In the genomic region with DNA sequence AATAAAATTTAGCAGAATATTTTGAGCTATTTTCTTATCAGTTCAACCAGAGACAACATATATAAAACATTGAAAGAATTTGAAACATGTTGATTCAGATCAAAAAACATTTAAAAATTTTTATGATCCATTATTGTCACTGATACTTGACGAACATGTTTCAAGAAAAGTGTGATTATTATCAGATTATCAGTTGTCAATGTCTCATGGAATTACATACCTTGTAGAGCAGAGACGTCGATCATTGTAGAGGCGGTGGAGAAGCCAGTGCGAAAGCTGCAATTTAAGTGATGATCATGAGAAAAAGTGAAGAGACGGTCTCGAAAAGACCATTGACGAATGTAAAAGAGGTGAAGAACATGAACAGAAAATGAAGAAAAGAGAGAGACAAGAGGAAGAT, we compare ENCODE assay signal across 5 worm cellular contexts.
TF ChIP-seq lines count a peak whose summit lies in the region.

Gene F52E1.9, minus strand, starts transcription at position 278 of the 400 bp plus-strand sequence.

TF ChIP-seq in whole organism, L1 larva, 84 proteins besides CTCF, POLR2A, EP300 and RAD21:
- TF ChIP-seq elt-2 (tag; optimal IDR thresholded peaks at IDR 0.05; lab: Kevin White, UChicago) (peak; percentile 68), unc-62 (GFP tag; optimal IDR thresholded peaks at IDR 0.05; lab: Kevin White, UChicago) (no peak)

TF ChIP-seq in whole organism, L2 larva, 48 proteins besides CTCF, POLR2A, EP300 and RAD21:
- TF ChIP-seq blmp-1 (tag; optimal IDR thresholded peaks at IDR 0.05; lab: Kevin White, UChicago; ENCODE audit: insufficient read depth): no peak
- TF ChIP-seq dmd-4 (tag; optimal IDR thresholded peaks at IDR 0.05; lab: Kevin White, UChicago): no peak
- TF ChIP-seq sma-9 (GFP tag; optimal IDR thresholded peaks at IDR 0.05; lab: Kevin White, UChicago): peak; percentile 17
- TF ChIP-seq sma-9 (tag; optimal IDR thresholded peaks at IDR 0.05; lab: Kevin White, UChicago): no peak
- TF ChIP-seq Y55F3AM.14 (GFP tag; optimal IDR thresholded peaks at IDR 0.05; lab: Kevin White, UChicago): no peak
- no peak for TF ChIP-seq mab-5 (tag; optimal IDR thresholded peaks at IDR 0.05; lab: Kevin White, UChicago)
- TF ChIP-seq fos-1 (tag; optimal IDR thresholded peaks at IDR 0.05; lab: Kevin White, UChicago): peak; percentile 60
- no peak for TF ChIP-seq ama-1 (optimal IDR thresholded peaks at IDR 0.05; lab: Kevin White, UChicago)
- TF ChIP-seq ceh-16 (tag; optimal IDR thresholded peaks at IDR 0.05; lab: Kevin White, UChicago): no peak
- no peak for TF ChIP-seq F13H6.1 (tag; optimal IDR thresholded peaks at IDR 0.05; lab: Kevin White, UChicago)
- no peak for TF ChIP-seq nhr-237 (tag; optimal IDR thresholded peaks at IDR 0.05; lab: Kevin White, UChicago)
- no peak for TF ChIP-seq mdl-1 (tag; optimal IDR thresholded peaks at IDR 0.05; lab: Kevin White, UChicago)
- no peak for TF ChIP-seq lin-13 (GFP tag; optimal IDR thresholded peaks at IDR 0.05; lab: Kevin White, UChicago)
- TF ChIP-seq gmeb-1 (tag; optimal IDR thresholded peaks at IDR 0.05; lab: Kevin White, UChicago): no peak

TF ChIP-seq in whole organism, L3 larva, 47 proteins besides CTCF, POLR2A, EP300 and RAD21:
- TF ChIP-seq elt-2 (tag; optimal IDR thresholded peaks at IDR 0.05; lab: Kevin White, UChicago) (peak; percentile 93), fkh-10 (GFP tag; optimal IDR thresholded peaks at IDR 0.05; lab: Kevin White, UChicago) (no peak), pqm-1 (tag; optimal IDR thresholded peaks at IDR 0.05; lab: Kevin White, UChicago) (peak; percentile 44), skn-1 (tag; optimal IDR thresholded peaks at IDR 0.05; lab: Kevin White, UChicago) (no peak), nfya-1 (tag; optimal IDR thresholded peaks at IDR 0.05; lab: Kevin White, UChicago; ENCODE audit: insufficient read depth) (no peak), mdl-1 (tag; optimal IDR thresholded peaks at IDR 0.05; lab: Kevin White, UChicago) (no peak), ama-1 (optimal IDR thresholded peaks at IDR 0.05; lab: Kevin White, UChicago) (no peak), lsy-12 (tag; optimal IDR thresholded peaks at IDR 0.05; lab: Kevin White, UChicago) (no peak), daf-12 (tag; optimal IDR thresholded peaks at IDR 0.05; lab: Kevin White, UChicago) (no peak), zag-1 (tag; optimal IDR thresholded peaks at IDR 0.05; lab: Kevin White, UChicago) (no peak)

TF ChIP-seq in whole organism, L4 larva, 104 proteins besides CTCF, POLR2A, EP300 and RAD21:
- no peak for TF ChIP-seq ceh-82 (tag; optimal IDR thresholded peaks at IDR 0.05; lab: Kevin White, UChicago)
- no peak for TF ChIP-seq daf-16 (GFP tag; optimal IDR thresholded peaks at IDR 0.05; lab: Kevin White, UChicago)
- TF ChIP-seq daf-16 (tag; optimal IDR thresholded peaks at IDR 0.05; lab: Kevin White, UChicago): peak; percentile 85
- 0 out of 2 replicates have a peak, but pooled peaks have one; percentile 44 for TF ChIP-seq lin-1 (GFP tag; IDR thresholded peaks at IDR 0.05; lab: Robert Waterston, UW)
- TF ChIP-seq egl-43 (GFP tag; IDR thresholded peaks at IDR 0.05; lab: Robert Waterston, UW): no peak
- TF ChIP-seq pqm-1 (tag; optimal IDR thresholded peaks at IDR 0.05; lab: Kevin White, UChicago): peak; percentile 86
- TF ChIP-seq php-3 (GFP tag; IDR thresholded peaks at IDR 0.05; lab: Robert Waterston, UW): peak; percentile 96
- no peak for TF ChIP-seq nhr-111 (GFP tag; optimal IDR thresholded peaks at IDR 0.05; lab: Kevin White, UChicago)
- peak in 1 of 2 experiments; percentile 25 for TF ChIP-seq mdl-1 (tag; optimal IDR thresholded peaks at IDR 0.05; lab: Kevin White, UChicago)
- TF ChIP-seq T20F7.1 (GFP tag; optimal IDR thresholded peaks at IDR 0.05; lab: Kevin White, UChicago): peak; percentile 26
- peak; percentile 0 for TF ChIP-seq nhr-102 (tag; optimal IDR thresholded peaks at IDR 0.05; lab: Kevin White, UChicago)
- TF ChIP-seq dve-1 (tag; optimal IDR thresholded peaks at IDR 0.05; lab: Kevin White, UChicago; ENCODE audit: insufficient read depth): peak; percentile 78
- no peak for TF ChIP-seq snpc-1.2 (GFP tag; IDR thresholded peaks at IDR 0.05; lab: Robert Waterston, UW)
- TF ChIP-seq hlh-11 (tag; optimal IDR thresholded peaks at IDR 0.05; lab: Kevin White, UChicago): peak; percentile 74
- peak; percentile 25 for TF ChIP-seq mep-1 (tag; optimal IDR thresholded peaks at IDR 0.05; lab: Kevin White, UChicago)
- TF ChIP-seq nhr-28 (tag; optimal IDR thresholded peaks at IDR 0.05; lab: Kevin White, UChicago): no peak
- no peak for TF ChIP-seq ZK546.5 (tag; optimal IDR thresholded peaks at IDR 0.05; lab: Kevin White, UChicago)
- peak; percentile 88 for TF ChIP-seq dmd-6 (GFP tag; IDR thresholded peaks at IDR 0.05; lab: Robert Waterston, UW)
- no peak for TF ChIP-seq zip-2 (tag; optimal IDR thresholded peaks at IDR 0.05; lab: Kevin White, UChicago)
- peak; percentile 22 for TF ChIP-seq nhr-77 (tag; optimal IDR thresholded peaks at IDR 0.05; lab: Kevin White, UChicago)
- TF ChIP-seq nhr-48 (tag; optimal IDR thresholded peaks at IDR 0.05; lab: Kevin White, UChicago): peak; percentile 17
- no peak for TF ChIP-seq nhr-6 (tag; optimal IDR thresholded peaks at IDR 0.05; lab: Kevin White, UChicago)
- TF ChIP-seq hlh-30 (tag; optimal IDR thresholded peaks at IDR 0.05; lab: Kevin White, UChicago; ENCODE audit: insufficient read depth): peak; percentile 61
- TF ChIP-seq lsy-2 (tag; optimal IDR thresholded peaks at IDR 0.05; lab: Kevin White, UChicago): peak in 1 of 2 experiments; percentile 16
TF ChIP-seq in whole organism, L4 larva: peak in this region for 15.

TF ChIP-seq in whole organism, young adult, 124 proteins besides CTCF, POLR2A, EP300 and RAD21:
- TF ChIP-seq nhr-80 (tag; optimal IDR thresholded peaks at IDR 0.05; lab: Kevin White, UChicago) (peak; percentile 83), ets-4 (GFP tag; optimal IDR thresholded peaks at IDR 0.05; lab: Kevin White, UChicago) (no peak), F52B5.7 (tag; optimal IDR thresholded peaks at IDR 0.05; lab: Kevin White, UChicago) (no peak), B0336.3 (GFP tag; IDR thresholded peaks at IDR 0.05; lab: Robert Waterston, UW) (no peak), dpff-1 (tag; optimal IDR thresholded peaks at IDR 0.05; lab: Kevin White, UChicago) (no peak), T07F8.4 (tag; optimal IDR thresholded peaks at IDR 0.05; lab: Kevin White, UChicago) (no peak), lir-1 (GFP tag; conservative IDR thresholded peaks at IDR 0.05; lab: Robert Waterston, UW) (no peak), K11D2.4 (GFP tag; IDR thresholded peaks at IDR 0.05; lab: Robert Waterston, UW) (no peak), Y67H2A.10 (GFP tag; conservative IDR thresholded peaks at IDR 0.05; lab: Robert Waterston, UW) (no peak), egrh-3 (GFP tag; IDR thresholded peaks at IDR 0.05; lab: Robert Waterston, UW) (no peak), atf-7 (tag; optimal IDR thresholded peaks at IDR 0.05; lab: Kevin White, UChicago) (peak; percentile 14), cebp-1 (GFP tag; IDR thresholded peaks at IDR 0.05; lab: Robert Waterston, UW) (no peak), cebp-1 (tag; optimal IDR thresholded peaks at IDR 0.05; lab: Kevin White, UChicago) (no peak), K12H6.12 (tag; optimal IDR thresholded peaks at IDR 0.05; lab: Kevin White, UChicago) (no peak)
